Worm (Caenorhabditis elegans): ENCODE data around the gene lido-16.
A peak's percentile ranks its signal among the peaks of the same experiment; 100 is the strongest.

DNA sequence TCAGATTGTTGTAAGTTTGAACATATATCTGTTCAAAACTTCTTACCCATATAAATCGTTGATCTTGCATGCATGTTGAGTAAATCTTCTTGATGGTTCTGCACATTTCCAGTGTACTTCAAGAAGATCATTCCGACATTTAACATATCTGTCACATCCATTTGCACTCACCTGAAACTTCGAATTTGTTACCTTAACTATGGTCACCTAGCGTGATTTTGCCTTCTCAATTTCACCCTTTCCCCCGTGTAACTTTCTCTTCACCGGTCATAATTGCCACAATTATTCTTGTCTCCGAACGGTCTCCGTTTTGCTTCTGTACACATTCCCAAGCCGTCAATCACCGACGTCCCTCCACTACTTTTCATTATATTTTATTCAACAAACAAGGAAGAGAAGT, 28.6 kb upstream of the lido-16 start:
- TF ChIP-seq mdl-1 (tag; optimal IDR thresholded peaks at IDR 0.05) (no peak), alr-1 (tag; optimal IDR thresholded peaks at IDR 0.05; ENCODE audit: borderline replicate concordance) (no peak), zip-4 (GFP tag; optimal IDR thresholded peaks at IDR 0.05) (no peak), nhr-237 (tag; optimal IDR thresholded peaks at IDR 0.05) (no peak), nhr-77 (tag; optimal IDR thresholded peaks at IDR 0.05) (no peak), hlh-17 (GFP tag; optimal IDR thresholded peaks at IDR 0.05; ENCODE audit: borderline replicate concordance) (no peak), tlp-1 (tag; optimal IDR thresholded peaks at IDR 0.05) (no peak), mef-2 (tag; optimal IDR thresholded peaks at IDR 0.05) (no peak), nhr-76 (tag; optimal IDR thresholded peaks at IDR 0.05) (no peak), C04F5.9 (tag; optimal IDR thresholded peaks at IDR 0.05) (no peak), lin-13 (GFP tag; optimal IDR thresholded peaks at IDR 0.05) (no peak), ama-1 (optimal IDR thresholded peaks at IDR 0.05) (no peak), fkh-4 (tag; optimal IDR thresholded peaks at IDR 0.05; ENCODE audit: borderline replicate concordance) (no peak), blmp-1 (tag; optimal IDR thresholded peaks at IDR 0.05) (peak; percentile 65)
